Fruit fly (Drosophila melanogaster): ENCODE data around the gene Lcp65Ag2.

- TF ChIP-seq Sin3A (optimal IDR thresholded peaks at IDR 0.05) (no peak), insv (optimal IDR thresholded peaks at IDR 0.05) (no peak)
Measured at dm6 chr3L:6144769-6145220, 11.4 kb upstream of the Lcp65Ag2 start, which contains the start of gene Lcp65Ac.

Data from Kc167 (cell line).